Worm (Caenorhabditis elegans): ENCODE results near the gene srd-70.

DNA sequence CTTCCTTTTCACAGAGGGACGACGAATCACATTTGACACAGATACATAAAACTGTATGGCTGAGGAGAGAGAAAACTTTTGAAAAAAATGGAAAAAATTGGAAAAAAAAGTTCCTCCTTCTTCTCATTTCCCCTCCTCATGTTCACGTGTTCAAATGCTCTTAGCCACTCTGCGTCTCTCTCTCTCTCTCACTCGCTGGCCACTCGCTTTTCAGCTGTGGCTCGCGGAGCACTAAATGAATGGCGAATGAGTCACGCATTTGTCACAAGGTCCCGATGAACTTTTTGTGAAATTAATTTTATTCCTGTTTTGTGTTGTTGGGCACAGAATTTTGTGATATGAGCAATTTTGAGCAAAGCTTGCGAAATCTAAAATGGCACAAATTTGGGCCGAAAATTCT is 36.1 kb upstream of the srd-70 start:
- TF ChIP-seq dmd-6 (GFP tag; IDR thresholded peaks at IDR 0.05) = peak; percentile 48
- no peak for TF ChIP-seq spr-3 (GFP tag; optimal IDR thresholded peaks at IDR 0.05)
- no peak for TF ChIP-seq Y105C5A.15 (GFP tag; IDR thresholded peaks at IDR 0.05)
- TF ChIP-seq ces-1 (GFP tag; optimal IDR thresholded peaks at IDR 0.05) = no peak
- TF ChIP-seq dmd-8 (GFP tag; IDR thresholded peaks at IDR 0.05) = no peak
- TF ChIP-seq lin-39 (tag; optimal IDR thresholded peaks at IDR 0.05) = no peak

Data from whole organism, L4 larva.